Worm (Caenorhabditis elegans) whole organism, late embryonic: ENCODE measurements around the gene F46F2.3.

ENCODE experiments used
- C38D4.7 ChIP-seq: fragments of 200-800 bp; sonication (Bioruptor generic); optimal IDR thresholded peaks from 2 replicates; lab custom pipeline; 2018; ENCODE audit warnings: mild to moderate bottlenecking, missing genetic modification characterization, moderate library complexity, missing compliant biosample characterization
- F13H6.1 ChIP-seq: sonication (generic microtip); optimal IDR thresholded peaks from 2 replicates; lab custom pipeline; 2016; ENCODE audit warnings: missing genetic modification characterization, missing compliant biosample characterization
- K02D7.2 ChIP-seq: sonication (generic microtip); optimal IDR thresholded peaks from 2 replicates; lab custom pipeline; 2017; ENCODE audit warnings: mild to moderate bottlenecking, missing genetic modification characterization, missing compliant biosample characterization
- ceh-24 ChIP-seq: sonication (generic microtip); optimal IDR thresholded peaks from 2 replicates; lab custom pipeline; 2016; ENCODE audit warnings: mild to moderate bottlenecking, missing genetic modification characterization, missing compliant biosample characterization
- ceh-31 ChIP-seq: sonication (generic microtip); optimal IDR thresholded peaks from 2 replicates; lab custom pipeline; 2016; ENCODE audit warnings: missing genetic modification characterization, missing compliant biosample characterization
- ceh-9 ChIP-seq: sonication (generic microtip); optimal IDR thresholded peaks from 2 replicates; lab custom pipeline; 2016; ENCODE audit warnings: mild to moderate bottlenecking, missing genetic modification characterization, inconsistent platforms, missing compliant biosample characterization
- che-1 ChIP-seq: sonication (generic microtip); optimal IDR thresholded peaks from 2 replicates; lab custom pipeline; 2016; ENCODE audit warnings: mild to moderate bottlenecking, missing genetic modification characterization, missing compliant biosample characterization
- dmd-4 ChIP-seq: sonication (generic microtip); optimal IDR thresholded peaks from 2 replicates; lab custom pipeline; 2016; ENCODE audit warnings: borderline replicate concordance, missing genetic modification characterization, missing compliant biosample characterization
- dve-1 ChIP-seq: sonication (generic microtip); optimal IDR thresholded peaks from 2 replicates; lab custom pipeline; 2017; ENCODE audit warnings: antibody characterized with exemption, mild to moderate bottlenecking, missing genetic modification characterization, missing compliant biosample characterization
- elt-2 ChIP-seq: sonication (generic microtip); optimal IDR thresholded peaks from 2 replicates; lab custom pipeline; 2016; ENCODE audit warnings: missing genetic modification reagents, missing genetic modification characterization, missing compliant biosample characterization
- ets-4 ChIP-seq: sonication (generic microtip); optimal IDR thresholded peaks from 2 replicates; lab custom pipeline; 2016; ENCODE audit warnings: missing genetic modification characterization, missing compliant biosample characterization
- eyg-1 ChIP-seq: sonication (generic microtip); optimal IDR thresholded peaks from 2 replicates; lab custom pipeline; 2016; ENCODE audit warnings: missing genotype, missing genetic modification characterization, missing compliant biosample characterization
- fax-1 ChIP-seq: sonication (generic microtip); optimal IDR thresholded peaks from 2 replicates; lab custom pipeline; 2016; ENCODE audit warnings: missing genotype, missing genetic modification characterization, missing compliant biosample characterization
- fkh-10 ChIP-seq: fragments of 150-350 bp; optimal IDR thresholded peaks from 2 replicates; lab custom pipeline; 2014; ENCODE audit warnings: missing biosample characterization, missing genetic modification reagents, missing genetic modification characterization
- hlh-15 ChIP-seq: sonication (generic microtip); optimal IDR thresholded peaks from 2 replicates; lab custom pipeline; 2016; ENCODE audit warnings: missing genetic modification characterization, missing compliant biosample characterization
- hlh-30 ChIP-seq: sonication (generic microtip); optimal IDR thresholded peaks from 2 replicates; lab custom pipeline; 2017; ENCODE audit warnings: antibody characterized with exemption, missing genetic modification characterization, missing compliant biosample characterization; ENCODE audit not compliant: insufficient read depth
- hlh-6 ChIP-seq: sonication (generic microtip); optimal IDR thresholded peaks from 2 replicates; lab custom pipeline; 2016; ENCODE audit warnings: missing genotype, missing genetic modification characterization, missing compliant biosample characterization
- mec-3 ChIP-seq: sonication (generic microtip); optimal IDR thresholded peaks from 2 replicates; lab custom pipeline; 2016; ENCODE audit warnings: borderline replicate concordance, missing genetic modification characterization, missing compliant biosample characterization
- nfya-1 ChIP-seq: sonication (generic microtip); optimal IDR thresholded peaks from 2 replicates; lab custom pipeline; 2017; ENCODE audit warnings: missing genetic modification characterization, mild to moderate bottlenecking, missing compliant biosample characterization, antibody characterized with exemption, moderate library complexity
- nhr-11 ChIP-seq: fragments of 150-350 bp; optimal IDR thresholded peaks from 2 replicates; lab custom pipeline; 2014; ENCODE audit warnings: missing biosample characterization, missing genetic modification characterization
- nhr-232 ChIP-seq: sonication (generic microtip); optimal IDR thresholded peaks from 2 replicates; lab custom pipeline; 2016; ENCODE audit warnings: missing genetic modification characterization, missing compliant biosample characterization
- pax-1 ChIP-seq: fragments of 150-350 bp; optimal IDR thresholded peaks from 2 replicates; lab custom pipeline; 2014; ENCODE audit warnings: missing biosample characterization, missing genetic modification characterization
- sdc-2 ChIP-seq: sonication (generic microtip); optimal IDR thresholded peaks from 2 replicates; lab custom pipeline; 2016; ENCODE audit warnings: missing genotype, missing genetic modification characterization, missing compliant biosample characterization
- syd-9 ChIP-seq: sonication (generic microtip); optimal IDR thresholded peaks from 2 replicates; lab custom pipeline; 2016; ENCODE audit warnings: mild to moderate bottlenecking, missing genetic modification characterization, moderate library complexity, missing compliant biosample characterization
- tbx-2 ChIP-seq: sonication (generic microtip); optimal IDR thresholded peaks from 2 replicates; lab custom pipeline; 2016; ENCODE audit warnings: missing genetic modification characterization, missing compliant biosample characterization
- tbx-7 ChIP-seq: sonication (generic microtip); optimal IDR thresholded peaks from 2 replicates; lab custom pipeline; 2016; ENCODE audit warnings: missing genotype, missing genetic modification characterization, missing compliant biosample characterization
- unc-42 ChIP-seq: sonication (generic microtip); optimal IDR thresholded peaks from 2 replicates; lab custom pipeline; 2016; ENCODE audit warnings: missing genotype, missing genetic modification characterization, missing compliant biosample characterization
- unc-55 ChIP-seq: sonication (generic microtip); optimal IDR thresholded peaks from 2 replicates; lab custom pipeline; 2017; ENCODE audit warnings: missing biosample characterization, missing genetic modification reagents, missing genetic modification characterization
- unc-86 ChIP-seq: sonication (generic microtip); optimal IDR thresholded peaks from 2 replicates; lab custom pipeline; 2016; ENCODE audit warnings: missing genetic modification characterization, missing compliant biosample characterization
- zip-5 ChIP-seq: sonication (generic microtip); optimal IDR thresholded peaks from 2 replicates; lab custom pipeline; 2016; ENCODE audit warnings: missing genetic modification characterization, missing compliant biosample characterization
- ztf-16 ChIP-seq: sonication (generic microtip); optimal IDR thresholded peaks from 2 replicates; lab custom pipeline; 2017; ENCODE audit warnings: missing genetic modification characterization, missing compliant biosample characterization

Gene F46F2.3

ce11 chrX:15225180-15225724 is 34.8 kb downstream of the F46F2.3 start:
- TF ChIP-seq mec-3 (tag; lab: Kevin White, UChicago) (no peak), unc-42 (peak; percentile 84)
- TF ChIP-seq, all 69 proteins: peak for 1

ce11 chrX:15224128-15224527 is 36.0 kb downstream of the F46F2.3 start:
- no peak for TF ChIP-seq pax-1
- TF ChIP-seq elt-2 = no peak
- TF ChIP-seq nhr-232 = no peak
- TF ChIP-seq unc-55 (GFP tag; lab: Kevin White, UChicago) = peak; percentile 87
- no peak for TF ChIP-seq mec-3 (tag; lab: Kevin White, UChicago)
- no peak for TF ChIP-seq fax-1 (tag; lab: Kevin White, UChicago)

- TF ChIP-seq ets-4 (tag; lab: Kevin White, UChicago) (no peak), nhr-11 (tag; lab: Kevin White, UChicago) (no peak)
Measured at ce11 chrX:15222789-15223188, 37.3 kb downstream of the F46F2.3 start.

- TF ChIP-seq dve-1 (no peak), sdc-2 (tag; lab: Kevin White, UChicago) (peak; percentile 63), ceh-31 (tag; lab: Kevin White, UChicago) (peak; percentile 8)
- TF ChIP-seq, all 69 proteins: peak for 2
Measured at ce11 chrX:15221865-15222551, 38.1 kb downstream of the F46F2.3 start.

ce11 chrX:15221107-15221506 is 39.0 kb downstream of the F46F2.3 start:
- TF ChIP-seq nhr-232 (no peak), syd-9 (tag; lab: Kevin White, UChicago) (no peak), K02D7.2 (tag; lab: Kevin White, UChicago) (no peak), elt-2 (no peak), hlh-30 (no peak), hlh-15 (no peak), ceh-9 (tag; lab: Kevin White, UChicago) (no peak), F13H6.1 (tag; lab: Kevin White, UChicago) (no peak), eyg-1 (no peak), ceh-24 (tag; lab: Kevin White, UChicago) (no peak), hlh-6 (tag; lab: Kevin White, UChicago) (no peak), ztf-16 (no peak), zip-5 (tag; lab: Kevin White, UChicago) (no peak), unc-86 (tag; lab: Kevin White, UChicago) (no peak)

ce11 chrX:15215272-15215671 is 44.8 kb downstream of the F46F2.3 start:
- TF ChIP-seq che-1 (tag; lab: Kevin White, UChicago) (no peak), syd-9 (tag; lab: Kevin White, UChicago) (no peak), fkh-10 (GFP tag; lab: Kevin White, UChicago) (no peak), C38D4.7 (GFP tag; lab: Kevin White, UChicago) (no peak), tbx-7 (no peak), hlh-30 (no peak), dmd-4 (no peak), tbx-2 (tag; lab: Kevin White, UChicago) (no peak), nfya-1 (tag; lab: Kevin White, UChicago) (no peak)
